Fruit fly (Drosophila melanogaster) whole organism, prepupa: ENCODE data around the gene CG1951.

Source experiments
- CG11762 ChIP-seq: fragments of 200-800 bp; sonication (Bioruptor generic); optimal IDR thresholded peaks from 3 replicates; lab custom pipeline; 2016; ENCODE audit warnings: missing biosample characterization, missing genetic modification characterization; ENCODE audit not compliant: insufficient read depth
- CG6163 ChIP-seq: fragments of 200-800 bp; sonication (Bioruptor generic); IDR thresholded peaks from 3 replicates; pipeline ENCODE4 v1.3.6; 2022; ENCODE audit warnings: missing biosample characterization, missing genetic modification characterization
- CG8319 ChIP-seq: fragments of 200-800 bp; sonication (Bioruptor generic); optimal IDR thresholded peaks from 3 replicates; lab custom pipeline; 2016; ENCODE audit warnings: missing biosample characterization, missing genetic modification characterization
- Hr4 ChIP-seq: fragments of 200-800 bp; sonication (Bioruptor generic); optimal IDR thresholded peaks from 3 replicates; lab custom pipeline; 2016; ENCODE audit warnings: missing biosample characterization, missing genetic modification characterization
- Lpt ChIP-seq: fragments of 200-800 bp; sonication (Bioruptor generic); optimal IDR thresholded peaks from 3 replicates; lab custom pipeline; 2016; ENCODE audit warnings: missing biosample characterization, missing genetic modification characterization
- Met ChIP-seq: fragments of 200-800 bp; sonication (Bioruptor generic); optimal IDR thresholded peaks from 3 replicates; lab custom pipeline; 2016; ENCODE audit warnings: missing biosample characterization, missing genetic modification characterization
- OdsH ChIP-seq: fragments of 200-800 bp; sonication (Bioruptor generic); optimal IDR thresholded peaks from 3 replicates; lab custom pipeline; 2016; ENCODE audit warnings: missing biosample characterization, missing genetic modification characterization
- Sox102F ChIP-seq: fragments of 200-800 bp; sonication (Bioruptor generic); optimal IDR thresholded peaks from 2 replicates; lab custom pipeline; 2016; ENCODE audit warnings: missing biosample characterization, mild to moderate bottlenecking, missing genetic modification characterization
- fd85E ChIP-seq: fragments of 200-800 bp; sonication (Bioruptor generic); optimal IDR thresholded peaks from 3 replicates; lab custom pipeline; 2016; ENCODE audit warnings: missing biosample characterization, missing genetic modification characterization

dm6 chr3R:29066285-29066684 lies 39.2 kb downstream of the CG1951 start:
- TF ChIP-seq OdsH (no peak), Sox102F (GFP tag; lab: Kevin White, UChicago) (no peak), CG6163 (GFP tag; lab: Robert Waterston, UW) (no peak), Hr4 (GFP tag; lab: Kevin White, UChicago) (no peak), CG11762 (GFP tag; lab: Kevin White, UChicago) (no peak), Lpt (GFP tag; lab: Kevin White, UChicago) (no peak), fd85E (no peak), CG8319 (GFP tag; lab: Kevin White, UChicago) (no peak), Met (GFP tag; lab: Kevin White, UChicago) (no peak)
